Fruit fly (Drosophila melanogaster) whole organism, embryonic: Measurements from ENCODE around the gene aru.

Experiments used
- Abd-B ChIP-seq: fragments of 200-800 bp; sonication (Bioruptor generic); optimal IDR thresholded peaks from 2 replicates; lab custom pipeline; 2018; ENCODE audit warnings: missing biosample characterization, mild to moderate bottlenecking, missing genetic modification characterization, moderate library complexity
- Ada2b ChIP-seq: fragments of 200-800 bp; sonication (Bioruptor generic); IDR thresholded peaks from 2 replicates; pipeline ENCODE4 v1.3.6; 2022; ENCODE audit warnings: missing biosample characterization, missing genetic modification characterization
- BEAF-32 ChIP-seq: fragments of 200-800 bp; sonication (Bioruptor generic); optimal IDR thresholded peaks from 3 replicates; lab custom pipeline; 2017; ENCODE audit warnings: missing biosample characterization, missing genetic modification characterization, mild to moderate bottlenecking, moderate library complexity, missing genetic modification reagents
- CG10979 ChIP-seq: fragments of 200-800 bp; sonication (Bioruptor generic); optimal IDR thresholded peaks from 2 replicates; lab custom pipeline; 2018; ENCODE audit warnings: missing biosample characterization, mild to moderate bottlenecking, missing genetic modification characterization, moderate library complexity
- CG11093 ChIP-seq: fragments of 200-800 bp; sonication (Bioruptor generic); IDR thresholded peaks from 3 replicates; pipeline ENCODE4 v1.3.6; 2022; ENCODE audit warnings: missing biosample characterization, missing genetic modification characterization
- CG11398 ChIP-seq: fragments of 200-800 bp; sonication (Bioruptor generic); optimal IDR thresholded peaks from 2 replicates; lab custom pipeline; 2016; ENCODE audit warnings: missing biosample characterization, missing genetic modification characterization
- CG11456 ChIP-seq: fragments of 200-800 bp; sonication (Bioruptor generic); IDR thresholded peaks from 3 replicates; pipeline ENCODE4 v1.3.6; 2022; ENCODE audit warnings: missing biosample characterization, missing genetic modification characterization
- CG11723 ChIP-seq: fragments of 200-800 bp; sonication (Bioruptor generic); optimal IDR thresholded peaks from 2 replicates; lab custom pipeline; 2017; ENCODE audit warnings: missing biosample characterization, mild to moderate bottlenecking, missing genetic modification characterization
- CG12219 ChIP-seq: fragments of 200-800 bp; sonication (Bioruptor generic); optimal IDR thresholded peaks from 3 replicates; lab custom pipeline; 2018; ENCODE audit warnings: missing biosample characterization, mild to moderate bottlenecking, missing genetic modification characterization
- CG12942 ChIP-seq: fragments of 200-800 bp; sonication (Bioruptor generic); optimal IDR thresholded peaks from 3 replicates; lab custom pipeline; 2016; ENCODE audit warnings: missing biosample characterization, missing genetic modification characterization
- CG13624 ChIP-seq: fragments of 200-800 bp; sonication (Bioruptor generic); optimal IDR thresholded peaks from 2 replicates; lab custom pipeline; 2016; ENCODE audit warnings: missing biosample characterization, missing genetic modification characterization
- CG13894 ChIP-seq: fragments of 200-800 bp; sonication (Bioruptor generic); optimal IDR thresholded peaks from 3 replicates; lab custom pipeline; 2018; ENCODE audit warnings: missing biosample characterization, mild to moderate bottlenecking, missing genetic modification characterization, moderate library complexity
- CG14441 ChIP-seq: fragments of 200-800 bp; sonication (Bioruptor generic); IDR thresholded peaks from 2 replicates; pipeline ENCODE4 v1.3.6; 2022; ENCODE audit warnings: missing biosample characterization, missing genetic modification characterization
- CG16813 ChIP-seq: fragments of 200-800 bp; sonication (Bioruptor generic); IDR thresholded peaks from 3 replicates; pipeline ENCODE4 v1.3.6; 2022; ENCODE audit warnings: missing biosample characterization, missing genetic modification characterization; ENCODE audit not compliant: partially characterized antibody
- CG17186 ChIP-seq: fragments of 200-800 bp; sonication (Bioruptor generic); optimal IDR thresholded peaks from 3 replicates; lab custom pipeline; 2017; ENCODE audit warnings: missing biosample characterization, missing genetic modification reagents, missing genetic modification characterization
- CG18262 ChIP-seq: fragments of 200-800 bp; optimal IDR thresholded peaks from 3 replicates; lab custom pipeline; 2019; ENCODE audit warnings: missing biosample characterization, mild to moderate bottlenecking, missing genetic modification characterization, moderate library complexity
- CG3407 ChIP-seq: fragments of 200-800 bp; sonication (Bioruptor generic); optimal IDR thresholded peaks from 2 replicates; lab custom pipeline; 2018; ENCODE audit warnings: missing biosample characterization, mild to moderate bottlenecking, missing genetic modification characterization
- CG34224 ChIP-seq: fragments of 200-800 bp; sonication (Bioruptor generic); IDR thresholded peaks from 3 replicates; pipeline ENCODE4 v1.3.6; 2022; ENCODE audit warnings: missing biosample characterization, missing genetic modification characterization; ENCODE audit not compliant: partially characterized antibody
- CG7786 ChIP-seq: fragments of 200-800 bp; sonication (Bioruptor generic); optimal IDR thresholded peaks from 2 replicates; lab custom pipeline; 2016; ENCODE audit warnings: missing biosample characterization, missing genetic modification characterization
- CG8478 ChIP-seq: fragments of >200 bp; optimal IDR thresholded peaks from 2 replicates; lab custom pipeline; 2018
- Dfd ChIP-seq, 2 experiments: fragments of >200 bp; optimal IDR thresholded peaks; 2 replicates each; lab custom pipeline; 2017; ENCODE audit warnings: missing biosample characterization in 2 of 2, missing genetic modification characterization in 2 of 2
- Ets97D ChIP-seq: fragments of 200-800 bp; sonication (Bioruptor generic); optimal IDR thresholded peaks from 3 replicates; lab custom pipeline; 2016; ENCODE audit warnings: missing biosample characterization, missing genetic modification characterization
- Hmr ChIP-seq: fragments of 200-800 bp; sonication (Bioruptor generic); optimal IDR thresholded peaks from 3 replicates; lab custom pipeline; 2017; ENCODE audit warnings: mild to moderate bottlenecking, missing biosample characterization, missing genetic modification reagents, missing genetic modification characterization
- Kr ChIP-seq: fragments of 200-800 bp; sonication (Bioruptor generic); optimal IDR thresholded peaks from 2 replicates; lab custom pipeline; 2017; ENCODE audit warnings: missing biosample characterization, mild to moderate bottlenecking, missing genetic modification characterization
- Nf-YB ChIP-seq: fragments of 200-800 bp; sonication (Bioruptor generic); optimal IDR thresholded peaks from 3 replicates; lab custom pipeline; 2019; ENCODE audit warnings: missing biosample characterization, mild to moderate bottlenecking, missing genetic modification characterization, moderate library complexity
- Poxn ChIP-seq: fragments of 200-800 bp; sonication (Bioruptor generic); IDR thresholded peaks from 2 replicates; pipeline ENCODE4 v1.3.6; 2022; ENCODE audit warnings: missing biosample characterization, missing genetic modification characterization
- Scr ChIP-seq: fragments of 200-800 bp; sonication (Bioruptor generic); IDR thresholded peaks from 2 replicates; pipeline ENCODE4 v1.3.6; 2022; ENCODE audit warnings: missing biosample characterization, missing genetic modification characterization; ENCODE audit not compliant: partially characterized antibody
- Stat92E ChIP-seq, 3 experiments: fragments of >200 bp in 2 of 3; fragments of 200-800 bp in 1 of 3; sonication (Bioruptor generic) in 1 of 3; optimal IDR thresholded peaks; 2 replicates each; lab custom pipeline; 2017 to 2019; ENCODE audit warnings: missing biosample characterization in 3 of 3, missing genetic modification characterization in 3 of 3, mild to moderate bottlenecking in 1 of 3, moderate library complexity in 1 of 3
- Trl ChIP-seq, 3 experiments: fragments of >200 bp in 2 of 3; fragments of 200-800 bp in 1 of 3; sonication (Bioruptor generic) in 1 of 3; optimal IDR thresholded peaks; 2 replicates in 1 of 3; 3 replicates in 2 of 3; lab custom pipeline; 2016 to 2017; ENCODE audit warnings: missing biosample characterization in 1 of 3, missing genetic modification characterization in 1 of 3
- al ChIP-seq: fragments of 200-800 bp; sonication (Bioruptor generic); IDR thresholded peaks from 2 replicates; pipeline ENCODE4 v1.3.6; 2022; ENCODE audit warnings: missing biosample characterization, missing genetic modification characterization
- btn ChIP-seq: fragments of 200-800 bp; sonication (Bioruptor generic); optimal IDR thresholded peaks from 2 replicates; lab custom pipeline; 2016; ENCODE audit warnings: missing biosample characterization, missing genetic modification characterization
- crol ChIP-seq: fragments of 200-800 bp; sonication (Bioruptor generic); IDR thresholded peaks from 2 replicates; pipeline ENCODE4 v1.3.6; 2022; ENCODE audit warnings: missing biosample characterization, missing genetic modification characterization
- da ChIP-seq: fragments of 200-800 bp; sonication (Bioruptor generic); optimal IDR thresholded peaks from 2 replicates; lab custom pipeline; 2016; ENCODE audit warnings: missing biosample characterization, missing genetic modification characterization
- dimm ChIP-seq: fragments of 200-800 bp; sonication (Bioruptor generic); IDR thresholded peaks from 2 replicates; pipeline ENCODE4 v1.3.6; 2022; ENCODE audit warnings: missing biosample characterization, missing genetic modification characterization
- eyg ChIP-seq: fragments of 200-800 bp; sonication (Bioruptor generic); optimal IDR thresholded peaks from 3 replicates; lab custom pipeline; 2016; ENCODE audit warnings: missing biosample characterization, missing genetic modification characterization
- gt ChIP-seq: fragments of 200-800 bp; sonication (Bioruptor generic); IDR thresholded peaks from 2 replicates; pipeline ENCODE4 v1.3.6; 2022; ENCODE audit warnings: missing biosample characterization, missing genetic modification characterization
- ham ChIP-seq: fragments of 200-800 bp; sonication (Bioruptor generic); IDR thresholded peaks from 2 replicates; pipeline ENCODE4 v1.3.6; 2022; ENCODE audit warnings: missing biosample characterization, missing genetic modification characterization
- hb ChIP-seq: fragments of 200-800 bp; sonication (Bioruptor generic); IDR thresholded peaks from 3 replicates; pipeline ENCODE4 v1.3.6; 2022; ENCODE audit warnings: missing biosample characterization, missing genetic modification characterization; ENCODE audit not compliant: partially characterized antibody
- kah ChIP-seq: fragments of 200-800 bp; sonication (Bioruptor generic); optimal IDR thresholded peaks from 2 replicates; lab custom pipeline; 2018; ENCODE audit warnings: missing biosample characterization, mild to moderate bottlenecking, missing genetic modification characterization
- ken ChIP-seq: fragments of 200-800 bp; sonication (Bioruptor generic); IDR thresholded peaks from 3 replicates; pipeline ENCODE4 v1.3.6; 2022; ENCODE audit warnings: missing biosample characterization, missing genetic modification characterization
- otp ChIP-seq: fragments of 200-800 bp; sonication (Bioruptor generic); IDR thresholded peaks from 3 replicates; pipeline ENCODE4, ENCODE4 v1.3.6; 2022; ENCODE audit warnings: missing biosample characterization, missing genetic modification characterization
- pan ChIP-seq, 4 experiments: fragments of >200 bp in 3 of 4; fragments of 200-800 bp in 1 of 4; sonication (Bioruptor generic) in 1 of 4; optimal IDR thresholded peaks in 3 of 4; IDR thresholded peaks in 1 of 4; 2 replicates each; pipeline versions ENCODE4 v1.3.6 to Lab custom; 2017 to 2022; ENCODE audit warnings: missing biosample characterization in 2 of 4, missing genetic modification characterization in 2 of 4, mixed read lengths in 1 of 4
- pita ChIP-seq: fragments of 200-800 bp; sonication (Bioruptor generic); optimal IDR thresholded peaks from 2 replicates; lab custom pipeline; 2017; ENCODE audit warnings: missing biosample characterization, mild to moderate bottlenecking, missing genetic modification characterization
- shn ChIP-seq: fragments of 200-800 bp; sonication (Bioruptor generic); optimal IDR thresholded peaks from 3 replicates; lab custom pipeline; 2016; ENCODE audit warnings: missing biosample characterization, missing genetic modification characterization
- sima ChIP-seq: fragments of 200-800 bp; sonication (Bioruptor generic); optimal IDR thresholded peaks from 2 replicates; lab custom pipeline; 2016; ENCODE audit warnings: missing biosample characterization, missing genetic modification characterization
- slp2 ChIP-seq: fragments of 200-800 bp; sonication (Bioruptor generic); optimal IDR thresholded peaks from 2 replicates; lab custom pipeline; 2016; ENCODE audit warnings: missing biosample characterization, missing genetic modification characterization
- sob ChIP-seq: fragments of 200-800 bp; sonication (Bioruptor generic); IDR thresholded peaks from 2 replicates; pipeline ENCODE4 v1.3.6; 2022; ENCODE audit warnings: missing biosample characterization, missing genetic modification characterization
- tgo ChIP-seq: fragments of 200-800 bp; sonication (Bioruptor generic); IDR thresholded peaks from 3 replicates; pipeline ENCODE4 v1.3.6; 2022; ENCODE audit warnings: missing biosample characterization, missing genetic modification characterization
- zfh2 ChIP-seq: fragments of 200-800 bp; sonication (Bioruptor generic); optimal IDR thresholded peaks from 2 replicates; lab custom pipeline; 2016; ENCODE audit warnings: missing biosample characterization, missing genetic modification characterization

Gene aru

dm6 chr2L:867899-868605 lies at the start of gene aru (continued):
- no peak for TF ChIP-seq pan (optimal IDR thresholded peaks at IDR 0.05; lab: Kevin White, UChicago)
- no peak for TF ChIP-seq pan (GFP tag; optimal IDR thresholded peaks at IDR 0.05 in 1 of 2, IDR thresholded peaks at IDR 0.05 in 1 of 2)
- no peak for TF ChIP-seq Poxn (GFP tag; lab: Robert Waterston, UW)
- no peak for TF ChIP-seq tgo
- no peak for TF ChIP-seq Abd-B (GFP tag; lab: Kevin White, UChicago)
- peak; percentile 37 for TF ChIP-seq Nf-YB (GFP tag; lab: Kevin White, UChicago)
- no peak for TF ChIP-seq CG12942 (GFP tag; lab: Kevin White, UChicago)
- TF ChIP-seq Dfd (GFP tag; optimal IDR thresholded peaks at IDR 0.05; lab: Kevin White, UChicago) = no peak
- peak; percentile 32; the same call in 1 of the 2 replicates for TF ChIP-seq Ada2b (GFP tag; lab: Robert Waterston, UW)
- TF ChIP-seq sob (GFP tag; lab: Robert Waterston, UW) = peak; percentile 38; the same call in 1 of the 2 replicates
- no peak for TF ChIP-seq crol (GFP tag; lab: Robert Waterston, UW)
- TF ChIP-seq Hmr = peak; percentile 51
- no peak for TF ChIP-seq CG8478 (lab: Kevin White, UChicago)
- peak; percentile 83 for TF ChIP-seq kah (GFP tag; lab: Kevin White, UChicago)
- no peak for TF ChIP-seq hb (GFP tag; lab: Robert Waterston, UW)
- TF ChIP-seq Scr (GFP tag; lab: Robert Waterston, UW) = peak; percentile 25; the same call in 1 of the 2 replicates
- TF ChIP-seq ham = no peak
- no peak for TF ChIP-seq da
- TF ChIP-seq CG16813 (GFP tag; lab: Robert Waterston, UW) = no peak
- no peak for TF ChIP-seq CG13624 (GFP tag; lab: Kevin White, UChicago)
- TF ChIP-seq CG14441 (GFP tag; lab: Robert Waterston, UW) = no peak
- no peak for TF ChIP-seq Kr (GFP tag; lab: Kevin White, UChicago)
- no peak for TF ChIP-seq slp2 (GFP tag; lab: Kevin White, UChicago)
- TF ChIP-seq Stat92E (GFP tag; optimal IDR thresholded peaks at IDR 0.05; lab: Kevin White, UChicago) = no peak
- no peak for TF ChIP-seq CG17186 (GFP tag; lab: Kevin White, UChicago)
- TF ChIP-seq zfh2 (GFP tag; lab: Kevin White, UChicago) = no peak
- TF ChIP-seq ken (GFP tag; lab: Robert Waterston, UW) = 0 out of 3 replicates have a peak, but pooled peaks have one; percentile 5
- TF ChIP-seq eyg (GFP tag; lab: Kevin White, UChicago) = no peak
- no peak for TF ChIP-seq pita (GFP tag; lab: Kevin White, UChicago)
- TF ChIP-seq gt = no peak
- TF ChIP-seq Ets97D = no peak
- peak; percentile 45 for TF ChIP-seq CG18262
- peak; percentile 31 for TF ChIP-seq CG10979 (tag; lab: Kevin White, UChicago)
- TF ChIP-seq CG11723 = no peak
- no peak for TF ChIP-seq CG11093 (GFP tag; lab: Robert Waterston, UW)
- TF ChIP-seq CG12219 (GFP tag; lab: Kevin White, UChicago) = peak; percentile 32
- TF ChIP-seq BEAF-32 (GFP tag; lab: Kevin White, UChicago) = no peak
- no peak for TF ChIP-seq CG34224
- no peak for TF ChIP-seq dimm (GFP tag; lab: Robert Waterston, UW)
- TF ChIP-seq otp = 0 out of 3 replicates have a peak, but pooled peaks have one; percentile 16
- peak; percentile 38 for TF ChIP-seq CG13894 (tag; lab: Kevin White, UChicago)
- TF ChIP-seq CG7786 (GFP tag; lab: Kevin White, UChicago) = no peak
- no peak for TF ChIP-seq btn (GFP tag; lab: Kevin White, UChicago)
- peak; percentile 25 for TF ChIP-seq CG3407 (GFP tag; lab: Kevin White, UChicago)
- TF ChIP-seq shn (GFP tag; lab: Kevin White, UChicago) = no peak
- no peak for TF ChIP-seq sima (GFP tag; lab: Kevin White, UChicago)
- TF ChIP-seq CG11456 = no peak
- TF ChIP-seq CG11398 (GFP tag; lab: Kevin White, UChicago) = no peak
- TF ChIP-seq al (GFP tag; lab: Robert Waterston, UW) = no peak
- peak; percentile 76 to 82 for TF ChIP-seq Trl (optimal IDR thresholded peaks at IDR 0.05; lab: Kevin White, UChicago)
- TF ChIP-seq Trl (GFP tag; optimal IDR thresholded peaks at IDR 0.05; lab: Kevin White, UChicago) = no peak
